Fruit fly (Drosophila melanogaster) whole organism, embryonic: ENCODE results near the gene Pink1.
A peak's percentile ranks its signal among the peaks of the same experiment; 100 is the strongest.

Experiments used
- CG10321 ChIP-seq: fragments of 200-800 bp; sonication (Bioruptor generic); IDR thresholded peaks from 2 replicates; pipeline ENCODE4 v1.3.6; 2022; ENCODE audit warnings: missing biosample characterization, missing genetic modification characterization
- CG10654 ChIP-seq: fragments of 200-800 bp; sonication (Bioruptor generic); optimal IDR thresholded peaks from 2 replicates; lab custom pipeline; 2016; ENCODE audit warnings: missing biosample characterization, missing genetic modification characterization
- CG10959 ChIP-seq: fragments of 200-800 bp; sonication (Bioruptor generic); IDR thresholded peaks from 2 replicates; pipeline ENCODE4 v1.3.6; 2022; ENCODE audit warnings: missing biosample characterization, missing genetic modification characterization
- CG11695 ChIP-seq: fragments of 200-800 bp; sonication (Bioruptor generic); IDR thresholded peaks from 3 replicates; pipeline ENCODE4 v1.3.6; 2022; ENCODE audit warnings: missing biosample characterization, missing genetic modification characterization
- CG12104 ChIP-seq: fragments of 200-800 bp; sonication (Bioruptor generic); optimal IDR thresholded peaks from 3 replicates; lab custom pipeline; 2016; ENCODE audit warnings: missing biosample characterization, missing genetic modification characterization
- CG14441 ChIP-seq: fragments of 200-800 bp; sonication (Bioruptor generic); IDR thresholded peaks from 2 replicates; pipeline ENCODE4 v1.3.6; 2022; ENCODE audit warnings: missing biosample characterization, missing genetic modification characterization
- CG15269 ChIP-seq: fragments of 200-800 bp; sonication (Bioruptor generic); optimal IDR thresholded peaks from 2 replicates; lab custom pipeline; 2018; ENCODE audit warnings: missing biosample characterization, mild to moderate bottlenecking, missing genetic modification characterization, moderate library complexity
- CG17186 ChIP-seq: fragments of 200-800 bp; sonication (Bioruptor generic); optimal IDR thresholded peaks from 3 replicates; lab custom pipeline; 2017; ENCODE audit warnings: missing biosample characterization, missing genetic modification reagents, missing genetic modification characterization
- CG17568 ChIP-seq: fragments of 200-800 bp; sonication (Bioruptor generic); optimal IDR thresholded peaks from 2 replicates; lab custom pipeline; 2018; ENCODE audit warnings: missing biosample characterization, mild to moderate bottlenecking, missing genetic modification characterization, moderate library complexity
- CG2129 ChIP-seq: fragments of 200-800 bp; sonication (Bioruptor generic); IDR thresholded peaks from 2 replicates; pipeline ENCODE4 v1.3.6; 2022; ENCODE audit warnings: missing biosample characterization, missing genetic modification characterization; ENCODE audit not compliant: partially characterized antibody
- CG2712 ChIP-seq: fragments of 200-800 bp; optimal IDR thresholded peaks from 3 replicates; lab custom pipeline; 2019; ENCODE audit warnings: missing biosample characterization, mild to moderate bottlenecking, missing genetic modification characterization, moderate library complexity
- CG2889 ChIP-seq: fragments of 200-800 bp; sonication (Bioruptor generic); IDR thresholded peaks from 3 replicates; pipeline ENCODE4 v1.3.6; 2022; ENCODE audit warnings: missing biosample characterization, missing genetic modification characterization
- CG3065 ChIP-seq: fragments of 200-800 bp; sonication (Bioruptor generic); optimal IDR thresholded peaks from 2 replicates; lab custom pipeline; 2016; ENCODE audit warnings: missing biosample characterization, missing genetic modification characterization
- CG31441 ChIP-seq: fragments of 200-800 bp; sonication (Bioruptor generic); IDR thresholded peaks from 2 replicates; pipeline ENCODE4 v1.3.6; 2022; ENCODE audit warnings: missing biosample characterization, missing genetic modification characterization
- CG34422 ChIP-seq: fragments of 200-800 bp; sonication (Bioruptor generic); IDR thresholded peaks from 3 replicates; pipeline ENCODE4 v1.3.6; 2022; ENCODE audit warnings: missing biosample characterization, missing genetic modification characterization
- CG4404 ChIP-seq: fragments of 200-800 bp; sonication (Bioruptor generic); IDR thresholded peaks from 2 replicates; pipeline ENCODE4 v1.3.6; 2022; ENCODE audit warnings: missing biosample characterization, missing genetic modification characterization
- CG4820 ChIP-seq: fragments of 200-800 bp; sonication (Bioruptor generic); optimal IDR thresholded peaks from 3 replicates; lab custom pipeline; 2016; ENCODE audit warnings: missing biosample characterization, missing genetic modification characterization
- CG6683 ChIP-seq: fragments of 200-800 bp; sonication (Bioruptor generic); optimal IDR thresholded peaks from 2 replicates; lab custom pipeline; 2017; ENCODE audit warnings: missing biosample characterization, mild to moderate bottlenecking, missing genetic modification characterization, missing genetic modification reagents
- CG6791 ChIP-seq: fragments of 200-800 bp; sonication (Bioruptor generic); IDR thresholded peaks from 3 replicates; pipeline ENCODE4 v1.3.6; 2022; ENCODE audit warnings: missing biosample characterization, missing genetic modification characterization; ENCODE audit not compliant: partially characterized antibody
- CG8765 ChIP-seq: fragments of 200-800 bp; sonication (Bioruptor generic); IDR thresholded peaks from 2 replicates; pipeline ENCODE4 v1.3.6; 2022; ENCODE audit warnings: missing biosample characterization, missing genetic modification characterization
- MESR4 ChIP-seq: fragments of 200-800 bp; sonication (Bioruptor generic); optimal IDR thresholded peaks from 2 replicates; lab custom pipeline; 2018; ENCODE audit warnings: missing biosample characterization, mild to moderate bottlenecking, missing genetic modification characterization, moderate library complexity
- Mes4 ChIP-seq: fragments of 200-800 bp; sonication (Bioruptor generic); optimal IDR thresholded peaks from 2 replicates; lab custom pipeline; 2016; ENCODE audit warnings: missing biosample characterization, missing genetic modification characterization
- Pdp1 ChIP-seq, 2 experiments: fragments of 200-800 bp; sonication (Bioruptor generic); optimal IDR thresholded peaks; 3 replicates each; lab custom pipeline; 2016; ENCODE audit warnings: missing biosample characterization in 2 of 2, missing genetic modification characterization in 2 of 2, mild to moderate bottlenecking in 1 of 2, moderate library complexity in 1 of 2
- Ptx1 ChIP-seq: fragments of 200-800 bp; sonication (Bioruptor generic); IDR thresholded peaks from 2 replicates; pipeline ENCODE4 v1.3.6; 2022; ENCODE audit warnings: missing biosample characterization, missing genetic modification characterization
- Ssrp ChIP-seq: fragments of 200-800 bp; sonication (Bioruptor generic); optimal IDR thresholded peaks from 2 replicates; lab custom pipeline; 2018; ENCODE audit warnings: missing biosample characterization, mild to moderate bottlenecking, missing genetic modification characterization, moderate library complexity
- TFAM ChIP-seq: fragments of 200-800 bp; sonication (Bioruptor generic); optimal IDR thresholded peaks from 2 replicates; lab custom pipeline; 2017; ENCODE audit warnings: missing biosample characterization, missing genetic modification characterization, inconsistent platforms
- Trl ChIP-seq, 3 experiments: fragments of >200 bp in 2 of 3; fragments of 200-800 bp in 1 of 3; sonication (Bioruptor generic) in 1 of 3; optimal IDR thresholded peaks; 2 replicates in 1 of 3; 3 replicates in 2 of 3; lab custom pipeline; 2016 to 2017; ENCODE audit warnings: missing biosample characterization in 1 of 3, missing genetic modification characterization in 1 of 3
- amos ChIP-seq: fragments of 200-800 bp; sonication (Bioruptor generic); IDR thresholded peaks from 2 replicates; pipeline ENCODE4 v1.3.6; 2022; ENCODE audit warnings: missing biosample characterization, missing genetic modification characterization; ENCODE audit not compliant: partially characterized antibody
- aop ChIP-seq: fragments of 200-800 bp; sonication (Bioruptor generic); IDR thresholded peaks from 2 replicates; pipeline ENCODE4 v1.3.6; 2022; ENCODE audit warnings: missing biosample characterization, missing genetic modification characterization
- ara ChIP-seq: fragments of 200-800 bp; sonication (Bioruptor generic); IDR thresholded peaks from 2 replicates; pipeline ENCODE4 v1.3.6; 2022; ENCODE audit warnings: missing biosample characterization, missing genetic modification characterization
- bigmax ChIP-seq: fragments of 200-800 bp; sonication (Bioruptor generic); optimal IDR thresholded peaks from 2 replicates; lab custom pipeline; 2018; ENCODE audit warnings: missing biosample characterization, mild to moderate bottlenecking, missing genetic modification characterization
- bsh ChIP-seq, 2 experiments: fragments of 200-800 bp; sonication (Bioruptor generic); optimal IDR thresholded peaks; 2 replicates each; lab custom pipeline; 2017 to 2018; ENCODE audit warnings: mild to moderate bottlenecking in 2 of 2, missing biosample characterization in 2 of 2, missing genetic modification characterization in 2 of 2, moderate library complexity in 1 of 2
- danr ChIP-seq: fragments of 200-800 bp; sonication (Bioruptor generic); IDR thresholded peaks from 2 replicates; pipeline ENCODE4 v1.3.6; 2022; ENCODE audit warnings: missing biosample characterization, missing genetic modification characterization
- disco-r ChIP-seq: fragments of 200-800 bp; sonication (Bioruptor generic); optimal IDR thresholded peaks from 2 replicates; lab custom pipeline; 2016; ENCODE audit warnings: missing biosample characterization, missing genetic modification characterization
- gcm2 ChIP-seq: fragments of 200-800 bp; sonication (Bioruptor generic); optimal IDR thresholded peaks from 2 replicates; lab custom pipeline; 2016; ENCODE audit warnings: missing biosample characterization, missing genetic modification characterization
- hbn ChIP-seq: fragments of 200-800 bp; sonication (Bioruptor generic); IDR thresholded peaks from 2 replicates; pipeline ENCODE4 v1.3.6; 2022; ENCODE audit warnings: missing biosample characterization, missing genetic modification characterization; ENCODE audit not compliant: partially characterized antibody
- ind ChIP-seq: fragments of 200-800 bp; sonication (Bioruptor generic); optimal IDR thresholded peaks from 3 replicates; lab custom pipeline; 2016; ENCODE audit warnings: missing biosample characterization, missing genetic modification characterization
- knrl ChIP-seq: fragments of 200-800 bp; sonication (Bioruptor generic); IDR thresholded peaks from 3 replicates; pipeline ENCODE4 v1.3.6; 2022; ENCODE audit warnings: missing biosample characterization, missing genetic modification characterization; ENCODE audit not compliant: partially characterized antibody
- lbe ChIP-seq: fragments of 200-800 bp; sonication (Bioruptor generic); optimal IDR thresholded peaks from 2 replicates; lab custom pipeline; 2016; ENCODE audit warnings: missing biosample characterization, mild to moderate bottlenecking, missing genetic modification characterization
- sd ChIP-seq: fragments of 200-800 bp; sonication (Bioruptor generic); optimal IDR thresholded peaks from 3 replicates; lab custom pipeline; 2018; ENCODE audit warnings: missing biosample characterization, mild to moderate bottlenecking, missing genetic modification characterization, moderate library complexity
- sens-2 ChIP-seq: fragments of 200-800 bp; sonication (Bioruptor generic); IDR thresholded peaks from 2 replicates; pipeline ENCODE4 v1.3.6; 2022; ENCODE audit warnings: missing biosample characterization, missing genetic modification characterization
- seq ChIP-seq: fragments of 200-800 bp; sonication (Bioruptor generic); IDR thresholded peaks from 2 replicates; pipeline ENCODE4 v1.3.6; 2022; ENCODE audit warnings: missing biosample characterization, missing genetic modification characterization
- sr ChIP-seq: fragments of 200-800 bp; sonication (Bioruptor generic); IDR thresholded peaks from 3 replicates; pipeline ENCODE4 v1.3.6; 2022; ENCODE audit warnings: missing biosample characterization, missing genetic modification characterization

Gene Pink1

DNA sequence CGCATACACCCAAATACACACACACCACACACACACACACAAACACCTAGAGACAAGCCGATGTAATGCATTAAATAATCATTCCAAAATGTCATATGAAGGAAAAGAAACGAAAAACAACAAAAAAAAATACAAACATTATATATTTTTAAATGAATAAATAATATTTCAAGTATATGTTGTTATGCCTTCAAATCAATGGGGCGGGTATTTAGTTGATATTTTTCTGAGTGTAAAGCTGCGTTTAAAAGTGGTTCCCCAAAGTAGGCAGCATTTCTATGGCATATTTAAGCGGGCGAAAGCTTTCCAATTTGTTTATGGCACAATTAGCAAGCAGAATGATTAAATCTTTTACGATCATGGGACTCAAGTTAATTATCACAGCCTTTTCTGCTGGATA lies 35.7 kb downstream of the Pink1 start (continued):
- TF ChIP-seq CG2889 (GFP tag; lab: Robert Waterston, UW) (no peak), ind (GFP tag; lab: Kevin White, UChicago) (peak; percentile 13), disco-r (no peak), CG6791 (no peak), CG4820 (GFP tag; lab: Kevin White, UChicago) (no peak), CG6683 (GFP tag; lab: Kevin White, UChicago) (no peak), CG3065 (no peak), ara (no peak), CG10959 (no peak), amos (GFP tag; lab: Robert Waterston, UW) (no peak), CG31441 (GFP tag; lab: Robert Waterston, UW) (peak; percentile 33; the same call in 1 of the 2 replicates), CG10654 (no peak), lbe (GFP tag; lab: Kevin White, UChicago) (no peak), sr (GFP tag; lab: Robert Waterston, UW) (no peak), CG2129 (no peak), sens-2 (GFP tag; lab: Robert Waterston, UW) (no peak), MESR4 (GFP tag; lab: Kevin White, UChicago) (no peak), danr (GFP tag; lab: Robert Waterston, UW) (no peak), CG4404 (GFP tag; lab: Robert Waterston, UW) (no peak), Ptx1 (GFP tag; lab: Robert Waterston, UW) (0 out of 2 replicates have a peak, but pooled peaks have one; percentile 27), aop (no peak), Trl (optimal IDR thresholded peaks at IDR 0.05; lab: Kevin White, UChicago) (no peak), Trl (GFP tag; optimal IDR thresholded peaks at IDR 0.05; lab: Kevin White, UChicago) (no peak), seq (GFP tag; lab: Robert Waterston, UW) (no peak), CG12104 (GFP tag; lab: Kevin White, UChicago) (no peak), CG2712 (tag; lab: Kevin White, UChicago) (peak; percentile 6), CG11695 (GFP tag; lab: Robert Waterston, UW) (no peak), TFAM (GFP tag; lab: Kevin White, UChicago) (no peak), Ssrp (peak; percentile 11), hbn (GFP tag; lab: Robert Waterston, UW) (no peak), CG17568 (GFP tag; lab: Kevin White, UChicago) (no peak), Pdp1 (GFP tag; optimal IDR thresholded peaks at IDR 0.05; lab: Kevin White, UChicago) (no peak), CG14441 (peak; percentile 48; the same call in 1 of the 2 replicates), CG10321 (GFP tag; lab: Robert Waterston, UW) (no peak), gcm2 (no peak), CG17186 (GFP tag; lab: Kevin White, UChicago) (no peak), knrl (no peak), sd (tag; lab: Kevin White, UChicago) (no peak), Mes4 (GFP tag; lab: Kevin White, UChicago) (no peak), bigmax (GFP tag; lab: Kevin White, UChicago) (no peak), CG8765 (GFP tag; lab: Robert Waterston, UW) (no peak), CG34422 (GFP tag; lab: Robert Waterston, UW) (0 out of 3 replicates have a peak, but pooled peaks have one; percentile 17), CG15269 (tag; lab: Kevin White, UChicago) (peak; percentile 17), bsh (GFP tag; optimal IDR thresholded peaks at IDR 0.05; lab: Kevin White, UChicago) (peak in 1 of 2 experiments; percentile 57)
